Worm (Caenorhabditis elegans) whole organism, L2 larva: ENCODE measurements around the gene frpr-7.

Experiments
- Y55F3AM.14 ChIP-seq: fragments of 200-800 bp; sonication (Bioruptor generic); optimal IDR thresholded peaks from 2 replicates; lab custom pipeline; 2018; ENCODE audit warnings: mild to moderate bottlenecking, missing genetic modification characterization, missing compliant biosample characterization
- elt-3 ChIP-seq: sonication (generic microtip); optimal IDR thresholded peaks from 2 replicates; lab custom pipeline; 2017; ENCODE audit warnings: missing biosample characterization, missing genetic modification characterization
- gmeb-1 ChIP-seq: fragments of 150-350 bp; optimal IDR thresholded peaks from 2 replicates; lab custom pipeline; 2014; ENCODE audit warnings: missing biosample characterization, missing genetic modification characterization
- nhr-10 ChIP-seq: sonication (generic microtip); optimal IDR thresholded peaks from 2 replicates; lab custom pipeline; 2017; ENCODE audit warnings: missing biosample characterization, missing genetic modification characterization
- nhr-6 ChIP-seq: fragments of 150-350 bp; optimal IDR thresholded peaks from 2 replicates; lab custom pipeline; 2014; ENCODE audit warnings: missing biosample characterization, missing genetic modification characterization
- peb-1 ChIP-seq: fragments of 150-350 bp; optimal IDR thresholded peaks from 2 replicates; lab custom pipeline; 2014; ENCODE audit warnings: missing biosample characterization, missing genetic modification characterization
- ztf-4 ChIP-seq: fragments of 150-350 bp; optimal IDR thresholded peaks from 2 replicates; lab custom pipeline; 2014; ENCODE audit warnings: missing biosample characterization, missing genetic modification characterization

DNA sequence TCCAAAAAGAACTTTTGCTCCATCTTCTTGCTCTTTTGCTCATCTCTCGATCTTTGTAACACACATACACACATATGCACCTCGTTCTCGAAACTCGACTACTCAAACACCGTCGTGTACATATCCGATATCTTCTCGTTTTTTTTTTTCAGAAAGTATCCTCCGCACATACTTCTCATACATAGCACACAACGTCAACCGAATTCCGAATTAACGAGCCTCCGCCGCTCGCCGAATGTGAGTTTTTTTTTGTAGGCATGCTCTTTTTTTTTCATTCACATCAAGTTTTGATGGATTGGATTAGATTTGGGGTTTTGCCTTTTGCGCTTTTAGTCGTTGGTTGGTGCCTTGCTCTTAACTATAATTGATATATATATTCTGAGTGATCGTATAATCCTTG, 61.4 kb downstream of the frpr-7 start:
- TF ChIP-seq ztf-4 (tag; lab: Kevin White, UChicago), result no peak
- no peak for TF ChIP-seq nhr-6
- no peak for TF ChIP-seq nhr-10 (tag; lab: Kevin White, UChicago)
- TF ChIP-seq Y55F3AM.14 (GFP tag; lab: Kevin White, UChicago), result no peak
- TF ChIP-seq peb-1, result no peak
- TF ChIP-seq elt-3 (tag; lab: Kevin White, UChicago), result no peak
- no peak for TF ChIP-seq gmeb-1 (tag; lab: Kevin White, UChicago)
